Fruit fly (Drosophila melanogaster): Measurements from ENCODE around the gene CG17129.

The CG17129 gene

DNA sequence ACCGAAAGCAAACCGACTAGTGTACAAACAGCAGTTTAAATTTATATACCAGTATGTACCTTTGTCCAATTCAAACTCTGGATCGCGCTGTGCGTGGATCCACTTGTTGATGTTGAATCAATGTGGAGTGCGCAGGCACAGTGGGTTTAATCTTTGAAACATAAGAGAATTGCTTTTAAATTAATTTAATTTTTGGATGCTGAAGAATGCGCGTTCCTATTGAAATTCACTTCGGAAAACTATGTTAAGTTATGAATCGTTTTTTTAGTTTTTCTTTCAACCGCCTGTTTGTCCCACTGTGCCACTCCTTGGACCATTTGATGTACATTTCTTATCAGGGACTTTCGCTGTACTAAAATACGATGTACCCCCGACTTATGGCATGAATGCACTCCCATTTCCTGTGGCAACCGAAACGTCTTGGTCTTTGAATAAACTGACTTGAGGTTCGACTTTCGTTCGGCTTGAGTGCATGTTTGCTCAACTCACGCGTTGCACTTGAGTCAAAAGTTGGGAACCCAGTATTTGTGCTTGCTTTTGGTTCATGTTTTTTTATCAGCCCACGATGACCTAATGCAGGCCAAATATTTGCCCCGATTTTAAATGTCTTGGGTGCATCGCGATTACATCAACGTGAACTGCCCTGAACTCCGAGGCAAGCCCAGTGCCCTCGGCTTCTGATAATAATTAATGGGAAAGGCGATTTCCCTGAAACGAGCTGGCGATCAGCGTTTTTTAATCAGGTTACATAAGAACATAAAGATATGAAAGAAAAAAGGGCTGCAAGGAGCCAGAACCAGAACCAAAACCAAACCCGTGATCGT lies 44.6 kb upstream of the CG17129 start (continued):
- no peak for TF ChIP-seq CG1832 (GFP tag; optimal IDR thresholded peaks at IDR 0.05)
- peak; percentile 97 for TF ChIP-seq NC2β (GFP tag; optimal IDR thresholded peaks at IDR 0.05)
- TF ChIP-seq shn (GFP tag; optimal IDR thresholded peaks at IDR 0.05), result peak; percentile 87
- TF ChIP-seq CG13296 (GFP tag; optimal IDR thresholded peaks at IDR 0.05), result no peak
- TF ChIP-seq E2f1 (GFP tag; IDR thresholded peaks at IDR 0.05), result peak; percentile 93
- peak; percentile 87 for TF ChIP-seq CG14014 (GFP tag; IDR thresholded peaks at IDR 0.05)
- TF ChIP-seq CG8290 (GFP tag; optimal IDR thresholded peaks at IDR 0.05), result peak; percentile 98
- TF ChIP-seq CG8290 (tag; optimal IDR thresholded peaks at IDR 0.05), result peak; percentile 49 to 90
- peak; percentile 88 for TF ChIP-seq CG11696 (GFP tag; IDR thresholded peaks at IDR 0.05)
- peak; percentile 98 for TF ChIP-seq CG15696 (tag; optimal IDR thresholded peaks at IDR 0.05)
- TF ChIP-seq Deaf1 (tag; optimal IDR thresholded peaks at IDR 0.05), result no peak
- TF ChIP-seq Dek (tag; optimal IDR thresholded peaks at IDR 0.05), result peak; percentile 53
- peak; percentile 89 for TF ChIP-seq nau (GFP tag; optimal IDR thresholded peaks at IDR 0.05)
- TF ChIP-seq CG12769 (tag; optimal IDR thresholded peaks at IDR 0.05), result peak; percentile 58
- TF ChIP-seq ssp (GFP tag; IDR thresholded peaks at IDR 0.05), result peak; percentile 85
- TF ChIP-seq Dip2 (GFP tag; IDR thresholded peaks at IDR 0.05), result no peak
- TF ChIP-seq CG3726 (GFP tag; IDR thresholded peaks at IDR 0.05), result peak; percentile 96
- TF ChIP-seq en (GFP tag; optimal IDR thresholded peaks at IDR 0.05), result peak; percentile 95
- peak; percentile 77 for TF ChIP-seq dimm (GFP tag; IDR thresholded peaks at IDR 0.05)
- no peak for TF ChIP-seq chinmo (GFP tag; IDR thresholded peaks at IDR 0.05; ENCODE audit: partially characterized antibody)
- peak; percentile 77 for TF ChIP-seq CG17385 (GFP tag; optimal IDR thresholded peaks at IDR 0.05)
- no peak for TF ChIP-seq h (optimal IDR thresholded peaks at IDR 0.05)
- peak; percentile 86 for TF ChIP-seq CG1024 (GFP tag; IDR thresholded peaks at IDR 0.05)
- peak; percentile 96 for TF ChIP-seq CG8765 (GFP tag; IDR thresholded peaks at IDR 0.05)
- TF ChIP-seq Hr3 (GFP tag; optimal IDR thresholded peaks at IDR 0.05), result peak; percentile 88
- peak in 1 of 2 experiments; percentile 91 for TF ChIP-seq Eip74EF (GFP tag; optimal IDR thresholded peaks at IDR 0.05)
- no peak for TF ChIP-seq ftz-f1 (GFP tag; optimal IDR thresholded peaks at IDR 0.05)
- TF ChIP-seq Dll (GFP tag; IDR thresholded peaks at IDR 0.05; ENCODE audit: partially characterized antibody), result no peak
- TF ChIP-seq ranshi (GFP tag; IDR thresholded peaks at IDR 0.05), result peak; percentile 91
- peak; percentile 68 for TF ChIP-seq CG12071 (GFP tag; optimal IDR thresholded peaks at IDR 0.05)
- TF ChIP-seq CG12155 (GFP tag; optimal IDR thresholded peaks at IDR 0.05), result peak; percentile 82
- peak in 1 of 3 experiments; percentile 74 for TF ChIP-seq Stat92E (GFP tag; optimal IDR thresholded peaks at IDR 0.05)
- TF ChIP-seq Mes4 (GFP tag; optimal IDR thresholded peaks at IDR 0.05), result peak; percentile 97
- TF ChIP-seq Ada2b (GFP tag; IDR thresholded peaks at IDR 0.05), result peak; percentile 90
- TF ChIP-seq ash1 (GFP tag; optimal IDR thresholded peaks at IDR 0.05), result peak; percentile 17
- TF ChIP-seq Opbp (GFP tag; IDR thresholded peaks at IDR 0.05; ENCODE audit: partially characterized antibody), result peak; percentile 26; the same call in 1 of the 3 replicates
- peak; percentile 18 for TF ChIP-seq pfk (GFP tag; optimal IDR thresholded peaks at IDR 0.05)
- peak; percentile 94 for TF ChIP-seq Hsf (GFP tag; optimal IDR thresholded peaks at IDR 0.05)
- peak; percentile 94 for TF ChIP-seq org-1 (GFP tag; optimal IDR thresholded peaks at IDR 0.05)
- TF ChIP-seq kay (GFP tag; optimal IDR thresholded peaks at IDR 0.05), result peak; percentile 89
- no peak for TF ChIP-seq CG34376 (GFP tag; optimal IDR thresholded peaks at IDR 0.05)
- TF ChIP-seq CG2889 (GFP tag; IDR thresholded peaks at IDR 0.05), result peak; percentile 83; the same call in 2 of the 3 replicates
- TF ChIP-seq CG8388 (GFP tag; optimal IDR thresholded peaks at IDR 0.05), result peak; percentile 97
- TF ChIP-seq abd-A (tag; optimal IDR thresholded peaks at IDR 0.05), result no peak
- peak; percentile 86 for TF ChIP-seq CG11247 (GFP tag; IDR thresholded peaks at IDR 0.05)
- TF ChIP-seq cato (GFP tag; optimal IDR thresholded peaks at IDR 0.05; ENCODE audit: borderline replicate concordance), result peak; percentile 93
- peak; percentile 23 for TF ChIP-seq Hey (tag; optimal IDR thresholded peaks at IDR 0.05)
- TF ChIP-seq gem (tag; optimal IDR thresholded peaks at IDR 0.05), result peak; percentile 97
- peak; percentile 97 for TF ChIP-seq CG14710 (tag; optimal IDR thresholded peaks at IDR 0.05)
